Fruit fly (Drosophila melanogaster) whole organism, embryonic: ENCODE results near the gene Sur-8.

Experiments
- Atf3 ChIP-seq: fragments of 200-800 bp; sonication (Bioruptor generic); optimal IDR thresholded peaks from 3 replicates; lab custom pipeline; 2016; ENCODE audit warnings: missing biosample characterization, missing genetic modification characterization
- BEAF-32 ChIP-seq: fragments of 200-800 bp; sonication (Bioruptor generic); optimal IDR thresholded peaks from 3 replicates; lab custom pipeline; 2017; ENCODE audit warnings: missing biosample characterization, missing genetic modification characterization, mild to moderate bottlenecking, moderate library complexity, missing genetic modification reagents
- CG10462 ChIP-seq: fragments of 200-800 bp; sonication (Bioruptor generic); optimal IDR thresholded peaks from 2 replicates; lab custom pipeline; 2016; ENCODE audit warnings: missing biosample characterization, missing genetic modification characterization
- CG11695 ChIP-seq: fragments of 200-800 bp; sonication (Bioruptor generic); IDR thresholded peaks from 3 replicates; pipeline ENCODE4 v1.3.6; 2022; ENCODE audit warnings: missing biosample characterization, missing genetic modification characterization
- CG14710 ChIP-seq: fragments of 200-800 bp; sonication (Bioruptor generic); optimal IDR thresholded peaks from 3 replicates; lab custom pipeline; 2019; ENCODE audit warnings: missing biosample characterization, mild to moderate bottlenecking, missing genetic modification characterization, moderate library complexity
- CG15696 ChIP-seq: fragments of 200-800 bp; sonication (Bioruptor generic); optimal IDR thresholded peaks from 2 replicates; lab custom pipeline; 2019; ENCODE audit warnings: missing biosample characterization, mild to moderate bottlenecking, missing genetic modification characterization, moderate library complexity
- CG16813 ChIP-seq: fragments of 200-800 bp; sonication (Bioruptor generic); IDR thresholded peaks from 3 replicates; pipeline ENCODE4 v1.3.6; 2022; ENCODE audit warnings: missing biosample characterization, missing genetic modification characterization; ENCODE audit not compliant: partially characterized antibody
- CG16863 ChIP-seq: fragments of 200-800 bp; sonication (Bioruptor generic); optimal IDR thresholded peaks from 3 replicates; lab custom pipeline; 2016; ENCODE audit warnings: missing biosample characterization, missing genetic modification characterization
- CG17361 ChIP-seq: fragments of 200-800 bp; sonication (Bioruptor generic); IDR thresholded peaks from 3 replicates; pipeline ENCODE4 v1.3.6; 2022; ENCODE audit warnings: missing biosample characterization, missing genetic modification characterization
- CG2199 ChIP-seq: fragments of 200-800 bp; sonication (Bioruptor generic); IDR thresholded peaks from 3 replicates; pipeline ENCODE4 v1.3.6; 2022; ENCODE audit warnings: missing biosample characterization, missing genetic modification characterization
- CG2875 ChIP-seq: fragments of 200-800 bp; sonication (Bioruptor generic); optimal IDR thresholded peaks from 2 replicates; lab custom pipeline; 2017; ENCODE audit warnings: missing biosample characterization, mild to moderate bottlenecking, missing genetic modification characterization, missing genetic modification reagents
- CG2889 ChIP-seq: fragments of 200-800 bp; sonication (Bioruptor generic); IDR thresholded peaks from 3 replicates; pipeline ENCODE4 v1.3.6; 2022; ENCODE audit warnings: missing biosample characterization, missing genetic modification characterization
- CG34224 ChIP-seq: fragments of 200-800 bp; sonication (Bioruptor generic); IDR thresholded peaks from 3 replicates; pipeline ENCODE4 v1.3.6; 2022; ENCODE audit warnings: missing biosample characterization, missing genetic modification characterization; ENCODE audit not compliant: partially characterized antibody
- CG43689 ChIP-seq: fragments of 200-800 bp; sonication (Bioruptor generic); IDR thresholded peaks from 2 replicates; pipeline ENCODE4 v1.3.6; 2022; ENCODE audit warnings: missing biosample characterization, missing genetic modification characterization
- CG6689 ChIP-seq: fragments of 200-800 bp; sonication (Bioruptor generic); IDR thresholded peaks from 2 replicates; pipeline ENCODE4 v1.3.6; 2022; ENCODE audit warnings: missing biosample characterization, missing genetic modification characterization
- CG7271 ChIP-seq: fragments of 200-800 bp; sonication (Bioruptor generic); optimal IDR thresholded peaks from 2 replicates; lab custom pipeline; 2018; ENCODE audit warnings: missing biosample characterization, mild to moderate bottlenecking, missing genetic modification characterization, moderate library complexity
- CG7556 ChIP-seq: fragments of 200-800 bp; sonication (Bioruptor generic); optimal IDR thresholded peaks from 2 replicates; lab custom pipeline; 2017; ENCODE audit warnings: missing biosample characterization, mild to moderate bottlenecking, missing genetic modification characterization
- CG8388 ChIP-seq: fragments of 200-800 bp; sonication (Bioruptor generic); optimal IDR thresholded peaks from 2 replicates; lab custom pipeline; 2019; ENCODE audit warnings: missing biosample characterization, mild to moderate bottlenecking, missing genetic modification characterization, moderate library complexity
- CG8765 ChIP-seq: fragments of 200-800 bp; sonication (Bioruptor generic); IDR thresholded peaks from 2 replicates; pipeline ENCODE4 v1.3.6; 2022; ENCODE audit warnings: missing biosample characterization, missing genetic modification characterization
- Camta ChIP-seq: fragments of 200-800 bp; sonication (Bioruptor generic); optimal IDR thresholded peaks from 2 replicates; lab custom pipeline; 2016; ENCODE audit warnings: missing biosample characterization, missing genetic modification characterization
- Deaf1 ChIP-seq: fragments of 200-800 bp; optimal IDR thresholded peaks from 3 replicates; lab custom pipeline; 2019; ENCODE audit warnings: missing biosample characterization, mild to moderate bottlenecking, missing genetic modification characterization, moderate library complexity
- Doc2 ChIP-seq: fragments of 200-800 bp; sonication (Bioruptor generic); IDR thresholded peaks from 2 replicates; pipeline ENCODE4 v1.3.6; 2022; ENCODE audit warnings: missing biosample characterization, missing genetic modification characterization
- Drgx ChIP-seq: fragments of 200-800 bp; sonication (Bioruptor generic); IDR thresholded peaks from 2 replicates; pipeline ENCODE4 v1.3.6; 2022; ENCODE audit warnings: missing biosample characterization, missing genetic modification characterization
- Ets65A ChIP-seq: fragments of 200-800 bp; sonication (Bioruptor generic); peaks from one replicate; lab custom pipeline; 2016; ENCODE audit warnings: missing biosample characterization, missing genetic modification characterization
- Lhr ChIP-seq: fragments of 200-800 bp; sonication (Bioruptor generic); optimal IDR thresholded peaks from 3 replicates; lab custom pipeline; 2017; ENCODE audit warnings: mild to moderate bottlenecking, missing biosample characterization, missing genetic modification reagents, missing genetic modification characterization
- Lim3 ChIP-seq: fragments of 200-800 bp; sonication (Bioruptor generic); IDR thresholded peaks from 2 replicates; pipeline ENCODE4 v1.3.6; 2022; ENCODE audit warnings: missing biosample characterization, missing genetic modification characterization
- MTF-1 ChIP-seq: fragments of 200-800 bp; sonication (Bioruptor generic); optimal IDR thresholded peaks from 2 replicates; lab custom pipeline; 2018; ENCODE audit warnings: missing biosample characterization, mild to moderate bottlenecking, missing genetic modification characterization, borderline replicate concordance
- Max ChIP-seq: fragments of 200-800 bp; sonication (Bioruptor generic); optimal IDR thresholded peaks from 2 replicates; lab custom pipeline; 2016; ENCODE audit warnings: missing biosample characterization, mild to moderate bottlenecking, missing genetic modification characterization
- Nf-YA ChIP-seq: fragments of 200-800 bp; sonication (Bioruptor generic); IDR thresholded peaks from 2 replicates; pipeline ENCODE4 v1.3.6; 2022; ENCODE audit warnings: missing biosample characterization, missing genetic modification characterization
- Optix ChIP-seq: fragments of 200-800 bp; sonication (Bioruptor generic); IDR thresholded peaks from 3 replicates; pipeline ENCODE4 v1.3.6; 2022; ENCODE audit warnings: missing biosample characterization, missing genetic modification characterization
- YL-1 ChIP-seq: fragments of 200-800 bp; sonication (Bioruptor generic); optimal IDR thresholded peaks from 3 replicates; lab custom pipeline; 2017; ENCODE audit warnings: missing biosample characterization, mild to moderate bottlenecking, missing genetic modification characterization
- br ChIP-seq: fragments of >200 bp; optimal IDR thresholded peaks from 2 replicates; lab custom pipeline; 2017
- cas ChIP-seq: fragments of 200-800 bp; sonication (Bioruptor generic); IDR thresholded peaks from 2 replicates; pipeline ENCODE4 v1.3.6; 2022; ENCODE audit warnings: missing biosample characterization, missing genetic modification characterization
- cato ChIP-seq: fragments of 200-800 bp; sonication (Bioruptor generic); optimal IDR thresholded peaks from 2 replicates; lab custom pipeline; 2016; ENCODE audit warnings: missing biosample characterization, missing genetic modification characterization, borderline replicate concordance
- disco-r ChIP-seq: fragments of 200-800 bp; sonication (Bioruptor generic); optimal IDR thresholded peaks from 2 replicates; lab custom pipeline; 2016; ENCODE audit warnings: missing biosample characterization, missing genetic modification characterization
- gcm ChIP-seq: fragments of 200-800 bp; sonication (Bioruptor generic); optimal IDR thresholded peaks from 2 replicates; lab custom pipeline; 2019; ENCODE audit warnings: missing biosample characterization, mild to moderate bottlenecking, missing genetic modification characterization, moderate library complexity
- hbn ChIP-seq: fragments of 200-800 bp; sonication (Bioruptor generic); IDR thresholded peaks from 2 replicates; pipeline ENCODE4 v1.3.6; 2022; ENCODE audit warnings: missing biosample characterization, missing genetic modification characterization; ENCODE audit not compliant: partially characterized antibody
- hkb ChIP-seq, 2 experiments: fragments of 200-800 bp in 1 of 2; fragments of >200 bp in 1 of 2; sonication (Bioruptor generic) in 1 of 2; IDR thresholded peaks in 1 of 2; optimal IDR thresholded peaks in 1 of 2; 2 replicates each; pipeline versions ENCODE4 v1.3.6 to Lab custom; 2017 to 2022; ENCODE audit warnings: missing biosample characterization in 1 of 2, missing genetic modification characterization in 1 of 2
- hth ChIP-seq: fragments of >200 bp; optimal IDR thresholded peaks from 2 replicates; lab custom pipeline; 2017; ENCODE audit warnings: inconsistent platforms
- ind ChIP-seq: fragments of 200-800 bp; sonication (Bioruptor generic); optimal IDR thresholded peaks from 3 replicates; lab custom pipeline; 2016; ENCODE audit warnings: missing biosample characterization, missing genetic modification characterization
- ken ChIP-seq: fragments of 200-800 bp; sonication (Bioruptor generic); IDR thresholded peaks from 3 replicates; pipeline ENCODE4 v1.3.6; 2022; ENCODE audit warnings: missing biosample characterization, missing genetic modification characterization
- klu ChIP-seq: fragments of 200-800 bp; sonication (Bioruptor generic); IDR thresholded peaks from 2 replicates; pipeline ENCODE4 v1.3.6; 2022; ENCODE audit warnings: missing biosample characterization, missing genetic modification characterization
- luna ChIP-seq: fragments of 200-800 bp; sonication (Bioruptor generic); optimal IDR thresholded peaks from 2 replicates; lab custom pipeline; 2016; ENCODE audit warnings: missing biosample characterization, missing genetic modification characterization
- nerfin-1 ChIP-seq: fragments of 200-800 bp; sonication (Bioruptor generic); optimal IDR thresholded peaks from 3 replicates; lab custom pipeline; 2019; ENCODE audit warnings: missing biosample characterization, mild to moderate bottlenecking, missing genetic modification characterization, moderate library complexity
- pho ChIP-seq: fragments of 200-800 bp; sonication (Bioruptor generic); optimal IDR thresholded peaks from 2 replicates; lab custom pipeline; 2016; ENCODE audit warnings: missing biosample characterization, missing genetic modification characterization
- scrt ChIP-seq: fragments of 200-800 bp; sonication (Bioruptor generic); optimal IDR thresholded peaks from 2 replicates; lab custom pipeline; 2018; ENCODE audit warnings: missing biosample characterization, mild to moderate bottlenecking, missing genetic modification characterization, moderate library complexity
- slp2 ChIP-seq: fragments of 200-800 bp; sonication (Bioruptor generic); optimal IDR thresholded peaks from 2 replicates; lab custom pipeline; 2016; ENCODE audit warnings: missing biosample characterization, missing genetic modification characterization
- tgo ChIP-seq: fragments of 200-800 bp; sonication (Bioruptor generic); IDR thresholded peaks from 3 replicates; pipeline ENCODE4 v1.3.6; 2022; ENCODE audit warnings: missing biosample characterization, missing genetic modification characterization
- zf30C ChIP-seq: fragments of 200-800 bp; sonication (Bioruptor generic); optimal IDR thresholded peaks from 3 replicates; lab custom pipeline; 2018; ENCODE audit warnings: missing biosample characterization, mild to moderate bottlenecking, missing genetic modification characterization
- zfh2 ChIP-seq: fragments of 200-800 bp; sonication (Bioruptor generic); optimal IDR thresholded peaks from 2 replicates; lab custom pipeline; 2016; ENCODE audit warnings: missing biosample characterization, missing genetic modification characterization

Sur-8 gene

dm6 chr3R:17386168-17386819, 16.0 kb downstream of the Sur-8 start (continued):
- TF ChIP-seq CG2889: peak; percentile 61; the same call in 2 of the 3 replicates
- TF ChIP-seq Atf3: no peak
- TF ChIP-seq CG6689 (GFP tag; lab: Robert Waterston, UW): peak; percentile 74
- TF ChIP-seq MTF-1 (GFP tag; lab: Kevin White, UChicago): peak; percentile 43
- peak; percentile 61; the same call in 1 of the 3 replicates for TF ChIP-seq CG11695 (GFP tag; lab: Robert Waterston, UW)
- peak; percentile 73 for TF ChIP-seq CG8388 (GFP tag; lab: Kevin White, UChicago)
- peak; percentile 57 for TF ChIP-seq nerfin-1 (tag; lab: Kevin White, UChicago)
- no peak for TF ChIP-seq scrt (GFP tag; lab: Kevin White, UChicago)
- no peak for TF ChIP-seq BEAF-32 (GFP tag; lab: Kevin White, UChicago)
- peak; percentile 36 for TF ChIP-seq CG16863
- no peak for TF ChIP-seq hth (lab: Kevin White, UChicago)
- peak; percentile 58 for TF ChIP-seq CG7556 (GFP tag; lab: Kevin White, UChicago)
- peak; percentile 69; the same call in 2 of the 3 replicates for TF ChIP-seq Optix (GFP tag; lab: Robert Waterston, UW)
- peak; percentile 12 for TF ChIP-seq zfh2
- TF ChIP-seq Nf-YA (GFP tag; lab: Robert Waterston, UW): peak; percentile 57; the same call in 1 of the 2 replicates
- TF ChIP-seq tgo (GFP tag; lab: Robert Waterston, UW): peak; percentile 68
- TF ChIP-seq CG43689: peak; percentile 47; the same call in 1 of the 2 replicates
- no peak for TF ChIP-seq disco-r (GFP tag; lab: Kevin White, UChicago)
- TF ChIP-seq YL-1 (GFP tag; lab: Kevin White, UChicago): peak; percentile 32
- peak; percentile 29 for TF ChIP-seq Camta (GFP tag; lab: Kevin White, UChicago)
- TF ChIP-seq hbn (GFP tag; lab: Robert Waterston, UW): no peak
- no peak for TF ChIP-seq pho (GFP tag; lab: Kevin White, UChicago)
- peak; percentile 42 for TF ChIP-seq CG15696
- TF ChIP-seq Drgx: peak; percentile 87
- TF ChIP-seq ind (GFP tag; lab: Kevin White, UChicago): peak; percentile 64
- no peak for TF ChIP-seq cato (GFP tag; lab: Kevin White, UChicago)
- TF ChIP-seq CG14710: peak; percentile 72
- TF ChIP-seq CG10462 (GFP tag; lab: Kevin White, UChicago): peak; percentile 18
- TF ChIP-seq Ets65A (GFP tag; lab: Kevin White, UChicago): peak; percentile 96
- peak; percentile 71 for TF ChIP-seq CG2875 (GFP tag; lab: Kevin White, UChicago)
- peak; percentile 43; the same call in 1 of the 2 replicates for TF ChIP-seq CG8765 (GFP tag; lab: Robert Waterston, UW)
- TF ChIP-seq CG7271 (tag; lab: Kevin White, UChicago): no peak
- peak; percentile 76 for TF ChIP-seq ken
- peak; percentile 45 for TF ChIP-seq Max (GFP tag; lab: Kevin White, UChicago)
- TF ChIP-seq Lim3 (GFP tag; lab: Robert Waterston, UW): peak; percentile 52; the same call in 1 of the 2 replicates
- TF ChIP-seq CG2199 (GFP tag; lab: Robert Waterston, UW): peak; percentile 43; the same call in 1 of the 3 replicates
- TF ChIP-seq gcm (GFP tag; lab: Kevin White, UChicago): peak; percentile 48
- no peak for TF ChIP-seq hkb (optimal IDR thresholded peaks at IDR 0.05; lab: Kevin White, UChicago)
- peak; percentile 86 for TF ChIP-seq hkb (GFP tag; IDR thresholded peaks at IDR 0.05; lab: Robert Waterston, UW)
- peak; percentile 12 for TF ChIP-seq slp2 (GFP tag; lab: Kevin White, UChicago)
- TF ChIP-seq CG17361 (GFP tag; lab: Robert Waterston, UW): peak; percentile 63; the same call in 2 of the 3 replicates
- no peak for TF ChIP-seq br
- TF ChIP-seq zf30C (GFP tag; lab: Kevin White, UChicago): no peak
- peak; percentile 12 for TF ChIP-seq Lhr
- no peak for TF ChIP-seq CG34224 (GFP tag; lab: Robert Waterston, UW)
- TF ChIP-seq cas: no peak
- no peak for TF ChIP-seq Doc2 (GFP tag; lab: Robert Waterston, UW)
- no peak for TF ChIP-seq luna
- TF ChIP-seq klu (GFP tag; lab: Robert Waterston, UW): no peak
- no peak for TF ChIP-seq CG16813 (GFP tag; lab: Robert Waterston, UW)
- no peak for TF ChIP-seq Deaf1 (tag; lab: Kevin White, UChicago)
